Fruit fly (Drosophila melanogaster): ENCODE data around the gene CG5225.
"Not testable (repeated sequence)": the region's sequence is repeated elsewhere in the genome, so short reads cannot be mapped to it uniquely, and the experiment has no call there.

Gene CG5225

dm6 chr3R:17028393-17028792 is at the start of gene CG5225:
Gene CG5225, plus strand, starts transcription at chr3R:17028693.
- no peak for TF ChIP-seq CG17801 (GFP tag; optimal IDR thresholded peaks at IDR 0.05; ENCODE audit: partially characterized antibody)

dm6 chr3R:16980958-16981623 is 47.4 kb upstream of the CG5225 start:
- no peak for TF ChIP-seq CG17801 (GFP tag; optimal IDR thresholded peaks at IDR 0.05; ENCODE audit: partially characterized antibody)

- no peak for TF ChIP-seq CG17801 (GFP tag; optimal IDR thresholded peaks at IDR 0.05; ENCODE audit: partially characterized antibody)
These were observed 46.3 kb upstream of the CG5225 start, which contains the start of gene AhcyL2 for dm6 chr3R:16982108-16982707. Gene AhcyL2, minus strand, starts transcription at chr3R:16982158.

- TF ChIP-seq CG17801 (GFP tag; optimal IDR thresholded peaks at IDR 0.05; ENCODE audit: partially characterized antibody): no peak
These were observed 45.5 kb upstream of the CG5225 start for dm6 chr3R:16983001-16983400.

dm6 chr3R:16984221-16984620 is 44.3 kb upstream of the CG5225 start:
- no peak for TF ChIP-seq CG17801 (GFP tag; optimal IDR thresholded peaks at IDR 0.05; ENCODE audit: partially characterized antibody)

dm6 chr3R:16985547-16985946 is 42.9 kb upstream of the CG5225 start:
- no peak for TF ChIP-seq CG17801 (GFP tag; optimal IDR thresholded peaks at IDR 0.05; ENCODE audit: partially characterized antibody)

dm6 chr3R:16986181-16987074 is 42.1 kb upstream of the CG5225 start:
- TF ChIP-seq CG17801 (GFP tag; optimal IDR thresholded peaks at IDR 0.05; ENCODE audit: partially characterized antibody): peak; percentile 91

- TF ChIP-seq CG17801 (GFP tag; optimal IDR thresholded peaks at IDR 0.05; ENCODE audit: partially characterized antibody): peak; percentile 2
These were observed 41.1 kb upstream of the CG5225 start, which contains the start of gene CG18622 for dm6 chr3R:16987220-16987923. Gene CG18622, minus strand, starts transcription at chr3R:16987732.

dm6 chr3R:16987924-16988298 is 40.6 kb upstream of the CG5225 start:
- no peak for TF ChIP-seq CG17801 (GFP tag; optimal IDR thresholded peaks at IDR 0.05; ENCODE audit: partially characterized antibody)

dm6 chr3R:16988514-16988913 is 40.0 kb upstream of the CG5225 start, which contains the start of gene MESK4:
Gene MESK4, plus strand, starts transcription at chr3R:16988814.
- TF ChIP-seq CG17801 (GFP tag; optimal IDR thresholded peaks at IDR 0.05; ENCODE audit: partially characterized antibody): not testable (repeated sequence)

dm6 chr3R:16991781-16992180 is 36.7 kb upstream of the CG5225 start, which contains the start of gene EMC2B:
Gene EMC2B, minus strand, starts transcription at chr3R:16991878.
- TF ChIP-seq CG17801 (GFP tag; optimal IDR thresholded peaks at IDR 0.05; ENCODE audit: partially characterized antibody): no peak

- TF ChIP-seq CG17801 (GFP tag; optimal IDR thresholded peaks at IDR 0.05; ENCODE audit: partially characterized antibody): not testable (repeated sequence)
These were observed 35.8 kb upstream of the CG5225 start, which contains the start of gene CG31274 for dm6 chr3R:16992716-16993115. Gene CG31274, plus strand, starts transcription at chr3R:16993016.

- TF ChIP-seq CG17801 (GFP tag; optimal IDR thresholded peaks at IDR 0.05; ENCODE audit: partially characterized antibody): no peak
These were observed 32.2 kb upstream of the CG5225 start, which contains the start of the genes EMC2A and CG3534 for dm6 chr3R:16996059-16996959. Gene EMC2A, minus strand, starts transcription at chr3R:16996071. Gene CG3534, plus strand, starts transcription at chr3R:16996446.

Measured in ovary, adult (tissue).